Fruit fly (Drosophila melanogaster): Measurements from ENCODE around the gene vls.
A peak's percentile ranks its signal among the peaks of the same experiment; 100 is the strongest.

vls gene

DNA sequence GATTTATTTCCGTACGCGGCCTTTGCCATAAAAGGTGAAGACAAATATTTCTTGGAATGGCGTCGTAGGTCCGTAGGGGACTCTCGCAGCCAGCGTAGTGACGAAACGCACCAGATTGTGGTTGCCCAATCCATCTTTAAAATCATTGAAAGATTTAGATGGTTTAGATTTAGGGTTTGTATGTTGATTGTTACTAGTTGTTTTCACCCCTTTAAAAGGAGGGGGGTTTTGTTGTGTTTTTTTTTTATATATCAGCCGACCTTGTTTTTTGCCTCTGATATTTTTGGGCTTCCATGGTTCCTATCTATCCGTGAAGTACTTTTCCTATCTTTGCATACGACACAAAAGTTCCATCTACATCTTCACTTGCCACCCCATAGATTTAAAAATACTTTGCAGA, 13.4 kb upstream of the vls start (continued):
- TF ChIP-seq CG2712 (tag; optimal IDR thresholded peaks at IDR 0.05) (no peak), Xbp1 (GFP tag; optimal IDR thresholded peaks at IDR 0.05) (peak; percentile 2), psq (GFP tag; optimal IDR thresholded peaks at IDR 0.05) (no peak), CG8478 (optimal IDR thresholded peaks at IDR 0.05) (no peak), danr (GFP tag; IDR thresholded peaks at IDR 0.05) (peak; percentile 22; the same call in 1 of the 2 replicates), CG10274 (GFP tag; optimal IDR thresholded peaks at IDR 0.05) (no peak), cwo (GFP tag; optimal IDR thresholded peaks at IDR 0.05) (peak; percentile 54), CG12236 (GFP tag; optimal IDR thresholded peaks at IDR 0.05) (no peak), CG12155 (GFP tag; optimal IDR thresholded peaks at IDR 0.05) (no peak), CG9797 (GFP tag; optimal IDR thresholded peaks at IDR 0.05) (no peak), trem (tag; optimal IDR thresholded peaks at IDR 0.05) (no peak), Mes4 (GFP tag; optimal IDR thresholded peaks at IDR 0.05) (no peak), HLHmδ (GFP tag; optimal IDR thresholded peaks at IDR 0.05) (no peak), vnd (GFP tag; IDR thresholded peaks at IDR 0.05; ENCODE audit: partially characterized antibody) (no peak), Lim3 (GFP tag; IDR thresholded peaks at IDR 0.05) (no peak), Dbx (GFP tag; IDR thresholded peaks at IDR 0.05) (no peak), CG10565 (GFP tag; optimal IDR thresholded peaks at IDR 0.05) (no peak), Sry-β (GFP tag; optimal IDR thresholded peaks at IDR 0.05) (no peak), MESR4 (GFP tag; optimal IDR thresholded peaks at IDR 0.05) (no peak), Sry-δ (GFP tag; optimal IDR thresholded peaks at IDR 0.05) (no peak), Hmr (GFP tag; optimal IDR thresholded peaks at IDR 0.05) (peak; percentile 44), ara (GFP tag; IDR thresholded peaks at IDR 0.05) (no peak; the same call in 1 of the 2 replicates), crp (GFP tag; optimal IDR thresholded peaks at IDR 0.05) (no peak), CG14667 (GFP tag; IDR thresholded peaks at IDR 0.05) (no peak), CG1603 (tag; optimal IDR thresholded peaks at IDR 0.05) (no peak), da (GFP tag; optimal IDR thresholded peaks at IDR 0.05) (no peak), ftz-f1 (GFP tag; optimal IDR thresholded peaks at IDR 0.05) (peak; percentile 24), HLH54F (GFP tag; optimal IDR thresholded peaks at IDR 0.05) (no peak), Xrp1 (GFP tag; IDR thresholded peaks at IDR 0.05) (0 out of 2 replicates have a peak, but pooled peaks have one; percentile 25), CG13296 (GFP tag; optimal IDR thresholded peaks at IDR 0.05) (no peak), ro (GFP tag; IDR thresholded peaks at IDR 0.05) (no peak), dmrt11E (tag; optimal IDR thresholded peaks at IDR 0.05) (no peak), B-H1 (GFP tag; IDR thresholded peaks at IDR 0.05) (no peak), mam (GFP tag; optimal IDR thresholded peaks at IDR 0.05) (no peak), gsb-n (tag; optimal IDR thresholded peaks at IDR 0.05) (no peak), CG15601 (tag; optimal IDR thresholded peaks at IDR 0.05) (no peak), Ptx1 (GFP tag; IDR thresholded peaks at IDR 0.05) (peak; percentile 33; the same call in 1 of the 2 replicates), ato (GFP tag; IDR thresholded peaks at IDR 0.05; ENCODE audit: partially characterized antibody) (no peak), CG12104 (GFP tag; optimal IDR thresholded peaks at IDR 0.05) (no peak), ssp (GFP tag; IDR thresholded peaks at IDR 0.05) (no peak), Meics (GFP tag; optimal IDR thresholded peaks at IDR 0.05) (peak; percentile 100), gsb (GFP tag; IDR thresholded peaks at IDR 0.05) (no peak), ken (GFP tag; IDR thresholded peaks at IDR 0.05) (no peak), E2f2 (GFP tag; IDR thresholded peaks at IDR 0.05) (no peak), CG7556 (GFP tag; optimal IDR thresholded peaks at IDR 0.05) (no peak), Atf3 (GFP tag; optimal IDR thresholded peaks at IDR 0.05) (no peak), repo (GFP tag; optimal IDR thresholded peaks at IDR 0.05) (no peak), CG10959 (GFP tag; IDR thresholded peaks at IDR 0.05) (no peak), CG17912 (GFP tag; optimal IDR thresholded peaks at IDR 0.05) (no peak), fd64A (GFP tag; optimal IDR thresholded peaks at IDR 0.05) (no peak), CG6683 (GFP tag; optimal IDR thresholded peaks at IDR 0.05) (no peak), oc (tag; optimal IDR thresholded peaks at IDR 0.05) (no peak)

Data from whole organism, embryonic.